Worm (Caenorhabditis elegans): ENCODE measurements around the gene nep-15.

ce11 chrX:8390508-8390907, 18.5 kb downstream of the nep-15 start:
- TF ChIP-seq C16A3.4 (tag; optimal IDR thresholded peaks at IDR 0.05), result no peak
- no peak for TF ChIP-seq alr-1 (tag; optimal IDR thresholded peaks at IDR 0.05; ENCODE audit: borderline replicate concordance)
- TF ChIP-seq aly-2 (tag; optimal IDR thresholded peaks at IDR 0.05), result no peak
- no peak for TF ChIP-seq ceh-88 (GFP tag; IDR thresholded peaks at IDR 0.05)
- no peak for TF ChIP-seq nhr-237 (tag; optimal IDR thresholded peaks at IDR 0.05)
- TF ChIP-seq nhr-76 (tag; optimal IDR thresholded peaks at IDR 0.05), result no peak
- TF ChIP-seq ama-1 (optimal IDR thresholded peaks at IDR 0.05), result no peak
- no peak for TF ChIP-seq ztf-4 (tag; optimal IDR thresholded peaks at IDR 0.05)
- no peak for TF ChIP-seq mef-2 (tag; optimal IDR thresholded peaks at IDR 0.05)
- no peak for TF ChIP-seq lin-15B (tag; optimal IDR thresholded peaks at IDR 0.05)
